Worm (Caenorhabditis elegans) whole organism, L4 larva: ENCODE measurements around the gene rpn-1.

Experiments used
- D1046.2 ChIP-seq: fragments of 200-800 bp; sonication (Bioruptor generic); IDR thresholded peaks from 2 replicates; pipeline ENCODE4 v1.3.6; 2022; ENCODE audit warnings: missing genetic modification characterization, missing compliant biosample characterization
- F26F4.8 ChIP-seq: fragments of 200-800 bp; sonication (Bioruptor generic); conservative IDR thresholded peaks from 2 replicates; pipeline ENCODE4 v1.3.6; 2022; ENCODE audit warnings: missing genetic modification characterization, missing compliant biosample characterization
- F44E2.7 ChIP-seq: fragments of 200-800 bp; sonication (Bioruptor generic); IDR thresholded peaks from 2 replicates; pipeline ENCODE4 v2.1.2; 2022; ENCODE audit warnings: missing genetic modification characterization, missing compliant biosample characterization
- Y105C5A.15 ChIP-seq: fragments of 200-800 bp; sonication (Bioruptor generic); IDR thresholded peaks from 2 replicates; pipeline ENCODE4 v1.3.6; 2022; ENCODE audit warnings: missing genetic modification characterization, missing compliant biosample characterization
- Y48G9A.11 ChIP-seq: fragments of 200-800 bp; sonication (Bioruptor generic); IDR thresholded peaks from 2 replicates; pipeline ENCODE4 v1.3.6; 2022; ENCODE audit warnings: missing genetic modification reagents, missing genetic modification characterization, missing compliant biosample characterization
- Y5F2A.4 ChIP-seq: fragments of 200-800 bp; sonication (Bioruptor generic); optimal IDR thresholded peaks from 2 replicates; lab custom pipeline; 2018; ENCODE audit warnings: mild to moderate bottlenecking, missing genetic modification characterization, missing compliant biosample characterization
- ZK337.2 ChIP-seq: fragments of 200-800 bp; sonication (Bioruptor generic); IDR thresholded peaks from 2 replicates; pipeline ENCODE4 v1.3.6; 2022; ENCODE audit warnings: missing genetic modification reagents, missing genetic modification characterization, missing compliant biosample characterization
- ceh-28 ChIP-seq: fragments of 150-350 bp; optimal IDR thresholded peaks from 2 replicates; lab custom pipeline; 2014; ENCODE audit warnings: missing biosample characterization, missing genetic modification reagents, missing genetic modification characterization
- ceh-44 ChIP-seq: fragments of 200-800 bp; sonication (Bioruptor generic); IDR thresholded peaks from 2 replicates; pipeline ENCODE4 v1.3.6; 2022; ENCODE audit warnings: missing genetic modification reagents, missing genetic modification characterization, missing compliant biosample characterization
- ceh-82 ChIP-seq: sonication (generic microtip); optimal IDR thresholded peaks from 2 replicates; lab custom pipeline; 2017; ENCODE audit warnings: missing biosample characterization, missing genetic modification characterization
- daf-19 ChIP-seq: fragments of 200-800 bp; sonication (Bioruptor generic); conservative IDR thresholded peaks from 2 replicates; pipeline ENCODE4 v1.3.6; 2022; ENCODE audit warnings: missing genetic modification characterization, missing compliant biosample characterization
- dmd-6 ChIP-seq: fragments of 200-800 bp; sonication (Bioruptor generic); IDR thresholded peaks from 2 replicates; pipeline ENCODE4 v1.3.6; 2022; ENCODE audit warnings: missing genetic modification reagents, missing genetic modification characterization, missing compliant biosample characterization
- dmd-9 ChIP-seq: fragments of 200-800 bp; sonication (Bioruptor generic); IDR thresholded peaks from 2 replicates; pipeline ENCODE4 v1.3.6; 2022; ENCODE audit warnings: missing genetic modification reagents, missing genetic modification characterization, missing compliant biosample characterization
- dpl-1 ChIP-seq: fragments of 150-350 bp; optimal IDR thresholded peaks from 2 replicates; lab custom pipeline; 2014; ENCODE audit warnings: missing biosample characterization, missing genetic modification reagents, missing genetic modification characterization
- egl-27 ChIP-seq: sonication (generic microtip); optimal IDR thresholded peaks from 3 replicates; lab custom pipeline; 2017; ENCODE audit warnings: missing biosample characterization, missing genetic modification reagents, missing genetic modification characterization
- egl-43 ChIP-seq: fragments of 200-800 bp; sonication (Bioruptor generic); IDR thresholded peaks from 2 replicates; pipeline ENCODE4 v1.3.6; 2022; ENCODE audit warnings: missing genetic modification reagents, missing genetic modification characterization, missing compliant biosample characterization
- hlh-11 ChIP-seq: fragments of 200-800 bp; sonication (Bioruptor generic); optimal IDR thresholded peaks from 2 replicates; lab custom pipeline; 2018; ENCODE audit warnings: mild to moderate bottlenecking, missing genetic modification characterization, missing compliant biosample characterization
- hlh-30 ChIP-seq: sonication (generic microtip); optimal IDR thresholded peaks from 2 replicates; lab custom pipeline; 2017; ENCODE audit warnings: antibody characterized with exemption, mild to moderate bottlenecking, missing genetic modification characterization, missing compliant biosample characterization; ENCODE audit not compliant: insufficient read depth
- lin-13 ChIP-seq: fragments of 150-350 bp; optimal IDR thresholded peaks from 2 replicates; lab custom pipeline; 2014; ENCODE audit warnings: missing biosample characterization, missing genetic modification reagents, missing genetic modification characterization
- lin-15B ChIP-seq: fragments of 150-350 bp; sonication (generic microtip); optimal IDR thresholded peaks from 3 replicates; lab custom pipeline; 2014; ENCODE audit warnings: missing biosample characterization, missing genetic modification characterization
- lin-29 ChIP-seq: fragments of 200-800 bp; sonication (Bioruptor generic); IDR thresholded peaks from 2 replicates; pipeline ENCODE4 v1.3.6; 2022; ENCODE audit warnings: missing genetic modification reagents, missing genetic modification characterization, missing compliant biosample characterization
- lin-38 ChIP-seq: fragments of 200-800 bp; sonication (Bioruptor generic); IDR thresholded peaks from 2 replicates; pipeline ENCODE4 v1.3.6; 2022; ENCODE audit warnings: missing genetic modification reagents, missing genetic modification characterization, missing compliant biosample characterization
- lin-39 ChIP-seq: fragments of 150-350 bp; optimal IDR thresholded peaks from 2 replicates; lab custom pipeline; 2014; ENCODE audit warnings: missing biosample characterization, missing genetic modification reagents, missing genetic modification characterization
- madf-9 ChIP-seq: fragments of 200-800 bp; sonication (Bioruptor generic); conservative IDR thresholded peaks from 2 replicates; pipeline ENCODE4 v1.3.6; 2022; ENCODE audit warnings: missing genetic modification reagents, missing genetic modification characterization, missing compliant biosample characterization
- mdl-1 ChIP-seq, 2 experiments: fragments of 150-350 bp in 1 of 2; sonication (generic microtip) in 1 of 2; optimal IDR thresholded peaks; 2 replicates each; lab custom pipeline; 2014 to 2017; ENCODE audit warnings: missing biosample characterization in 2 of 2, missing genetic modification characterization in 2 of 2
- mes-2 ChIP-seq: sonication (generic microtip); optimal IDR thresholded peaks from 2 replicates; lab custom pipeline; 2016; ENCODE audit warnings: missing genotype, mild to moderate bottlenecking, missing genetic modification characterization, missing compliant biosample characterization; ENCODE audit not compliant: poor library complexity, severe bottlenecking
- mxl-2 ChIP-seq: fragments of 200-800 bp; sonication (Bioruptor generic); conservative IDR thresholded peaks from 2 replicates; pipeline ENCODE4 v1.3.6; 2022; ENCODE audit warnings: missing genetic modification reagents, missing genetic modification characterization, missing compliant biosample characterization
- mxl-3 ChIP-seq: fragments of 200-800 bp; sonication (Bioruptor generic); optimal IDR thresholded peaks from 2 replicates; lab custom pipeline; 2018; ENCODE audit warnings: mild to moderate bottlenecking, missing genetic modification characterization, missing compliant biosample characterization
- nhr-25 ChIP-seq: sonication (generic microtip); optimal IDR thresholded peaks from 2 replicates; lab custom pipeline; 2017; ENCODE audit warnings: missing genetic modification characterization, mild to moderate bottlenecking, missing compliant biosample characterization, antibody characterized with exemption, moderate library complexity, borderline replicate concordance; ENCODE audit not compliant: insufficient read depth
- nhr-28 ChIP-seq: fragments of 150-350 bp; optimal IDR thresholded peaks from 2 replicates; lab custom pipeline; 2014; ENCODE audit warnings: missing biosample characterization, missing genetic modification characterization
- nhr-48 ChIP-seq: sonication (generic microtip); optimal IDR thresholded peaks from 2 replicates; lab custom pipeline; 2016; ENCODE audit warnings: mild to moderate bottlenecking, missing genetic modification characterization, missing compliant biosample characterization
- nhr-6 ChIP-seq: fragments of 150-350 bp; optimal IDR thresholded peaks from 2 replicates; lab custom pipeline; 2014; ENCODE audit warnings: missing biosample characterization, missing genetic modification characterization
- nhr-76 ChIP-seq: fragments of 150-350 bp; optimal IDR thresholded peaks from 2 replicates; lab custom pipeline; 2014; ENCODE audit warnings: missing biosample characterization, missing genetic modification characterization
- php-3 ChIP-seq: fragments of 200-800 bp; sonication (Bioruptor generic); IDR thresholded peaks from 2 replicates; pipeline ENCODE4 v1.3.6; 2022; ENCODE audit warnings: missing genetic modification reagents, missing genetic modification characterization, missing compliant biosample characterization
- pqm-1 ChIP-seq: sonication (generic microtip); optimal IDR thresholded peaks from 2 replicates; lab custom pipeline; 2017; ENCODE audit warnings: missing biosample characterization, missing genetic modification characterization
- snpc-1.2 ChIP-seq: fragments of 200-800 bp; sonication (Bioruptor generic); IDR thresholded peaks from 2 replicates; pipeline ENCODE4 v1.3.6; 2022; ENCODE audit warnings: missing genetic modification reagents, missing genetic modification characterization, missing compliant biosample characterization
- unc-130 ChIP-seq: sonication (generic microtip); optimal IDR thresholded peaks from 2 replicates; lab custom pipeline; 2016; ENCODE audit warnings: missing genetic modification reagents, missing genetic modification characterization, missing compliant biosample characterization
- unc-39 ChIP-seq: sonication (generic microtip); optimal IDR thresholded peaks from 2 replicates; lab custom pipeline; 2017; ENCODE audit warnings: missing biosample characterization, missing genetic modification characterization
- zfp-3 ChIP-seq: fragments of 200-800 bp; sonication (Bioruptor generic); conservative IDR thresholded peaks from 2 replicates; pipeline ENCODE4 v1.3.6; 2022; ENCODE audit warnings: missing genetic modification reagents, missing genetic modification characterization, missing compliant biosample characterization
- zip-11 ChIP-seq: fragments of 200-800 bp; sonication (Bioruptor generic); IDR thresholded peaks from 2 replicates; pipeline ENCODE4 v1.3.6; 2022; ENCODE audit warnings: missing genetic modification characterization, missing compliant biosample characterization
- ztf-11 ChIP-seq: fragments of 150-350 bp; optimal IDR thresholded peaks from 2 replicates; lab custom pipeline; 2014; ENCODE audit warnings: missing biosample characterization, missing genetic modification characterization
- ztf-7 ChIP-seq: fragments of 150-350 bp; optimal IDR thresholded peaks from 2 replicates; lab custom pipeline; 2014; ENCODE audit warnings: missing biosample characterization, missing genetic modification characterization

rpn-1 gene

ce11 chrIV:6903575-6903974 lies 6.1 kb downstream of the rpn-1 start, which contains the start of gene T22D1.5:
T22D1.5 (plus strand) TSS chrIV:6903950.
- TF ChIP-seq unc-130 (GFP tag; lab: Kevin White, UChicago) (peak; percentile 38), Y5F2A.4 (GFP tag; lab: Kevin White, UChicago) (no peak), snpc-1.2 (GFP tag; lab: Robert Waterston, UW) (peak; percentile 85), ztf-7 (tag; lab: Kevin White, UChicago) (no peak), Y48G9A.11 (GFP tag; lab: Robert Waterston, UW) (peak; percentile 22; the same call in 1 of the 2 replicates)

ce11 chrIV:6887601-6888099 lies 22.1 kb downstream of the rpn-1 start, which contains the start of the genes T05A12.3 and T05A12.4:
T05A12.3 (minus strand) TSS chrIV:6887651.
T05A12.4 (plus strand) TSS chrIV:6887948.
- TF ChIP-seq ZK337.2 = no peak
- TF ChIP-seq F44E2.7 (GFP tag; lab: Robert Waterston, UW) = no peak
- peak; percentile 24 for TF ChIP-seq nhr-48 (tag; lab: Kevin White, UChicago)
- TF ChIP-seq dmd-9 (GFP tag; lab: Robert Waterston, UW) = 0 out of 2 replicates have a peak, but pooled peaks have one; percentile 21
- TF ChIP-seq unc-130 (GFP tag; lab: Kevin White, UChicago) = peak; percentile 86
- TF ChIP-seq mxl-2 (GFP tag; lab: Robert Waterston, UW) = no peak
- TF ChIP-seq daf-19 (GFP tag; lab: Robert Waterston, UW) = no peak
- TF ChIP-seq Y5F2A.4 (GFP tag; lab: Kevin White, UChicago) = no peak
- peak; percentile 46 for TF ChIP-seq dmd-6 (GFP tag; lab: Robert Waterston, UW)
- no peak for TF ChIP-seq unc-39 (tag; lab: Kevin White, UChicago)
- TF ChIP-seq snpc-1.2 (GFP tag; lab: Robert Waterston, UW) = peak; percentile 91
- no peak for TF ChIP-seq nhr-28 (tag; lab: Kevin White, UChicago)
- TF ChIP-seq ceh-28 (tag; lab: Kevin White, UChicago) = peak; percentile 39
- peak; percentile 78 for TF ChIP-seq mxl-3 (GFP tag; lab: Kevin White, UChicago)
- peak; percentile 44 for TF ChIP-seq nhr-6 (tag; lab: Kevin White, UChicago)
- no peak for TF ChIP-seq lin-39 (tag; lab: Kevin White, UChicago)
- no peak for TF ChIP-seq lin-13 (GFP tag; lab: Kevin White, UChicago)
- no peak for TF ChIP-seq zfp-3 (GFP tag; lab: Robert Waterston, UW)
- TF ChIP-seq F26F4.8 = no peak

ce11 chrIV:6883342-6883741 lies 26.4 kb downstream of the rpn-1 start, which contains the start of gene tre-2:
tre-2 (minus strand) TSS chrIV:6883442.
- TF ChIP-seq zip-11 (GFP tag; lab: Robert Waterston, UW) (no peak), hlh-11 (tag; lab: Kevin White, UChicago) (no peak), pqm-1 (tag; lab: Kevin White, UChicago) (no peak), lin-15B (tag; lab: Kevin White, UChicago) (no peak), nhr-25 (tag; lab: Kevin White, UChicago) (no peak), mes-2 (tag; lab: Kevin White, UChicago) (no peak), nhr-6 (tag; lab: Kevin White, UChicago) (no peak)

ce11 chrIV:6881183-6881582 lies 28.5 kb downstream of the rpn-1 start:
- TF ChIP-seq nhr-28 (tag; lab: Kevin White, UChicago) = peak; percentile 47
- TF ChIP-seq php-3 (GFP tag; lab: Robert Waterston, UW) = no peak
- no peak for TF ChIP-seq egl-43
- no peak for TF ChIP-seq lin-29 (GFP tag; lab: Robert Waterston, UW)
- TF ChIP-seq pqm-1 (tag; lab: Kevin White, UChicago) = no peak
- no peak for TF ChIP-seq Y105C5A.15 (GFP tag; lab: Robert Waterston, UW)
- no peak for TF ChIP-seq ztf-11 (tag; lab: Kevin White, UChicago)
- TF ChIP-seq dmd-6 (GFP tag; lab: Robert Waterston, UW) = peak; percentile 77
- no peak for TF ChIP-seq D1046.2 (GFP tag; lab: Robert Waterston, UW)
- TF ChIP-seq lin-39 (tag; lab: Kevin White, UChicago) = no peak
- peak; percentile 62 for TF ChIP-seq hlh-30
- no peak for TF ChIP-seq ceh-44 (GFP tag; lab: Robert Waterston, UW)
- 0 out of 2 replicates have a peak, but pooled peaks have one; percentile 11 for TF ChIP-seq madf-9
- TF ChIP-seq dmd-9 (GFP tag; lab: Robert Waterston, UW) = no peak
- TF ChIP-seq ceh-82 (tag; lab: Kevin White, UChicago) = no peak
- peak; percentile 31 for TF ChIP-seq mes-2 (tag; lab: Kevin White, UChicago)
- TF ChIP-seq nhr-76 (tag; lab: Kevin White, UChicago) = no peak
- no peak for TF ChIP-seq dpl-1 (GFP tag; lab: Kevin White, UChicago)
- TF ChIP-seq unc-130 (GFP tag; lab: Kevin White, UChicago) = no peak
- 0 out of 2 replicates have a peak, but pooled peaks have one; percentile 10 for TF ChIP-seq lin-38
- no peak for TF ChIP-seq nhr-25 (tag; lab: Kevin White, UChicago)
- TF ChIP-seq egl-27 = no peak
- TF ChIP-seq mdl-1 (tag; optimal IDR thresholded peaks at IDR 0.05; lab: Kevin White, UChicago) = peak in 1 of 2 experiments; percentile 53
